Worm (Caenorhabditis elegans) whole organism, L4 larva: Measurements from ENCODE around the gene T01D1.5.

Source experiments
- aly-2 ChIP-seq: sonication (generic microtip); optimal IDR thresholded peaks from 2 replicates; lab custom pipeline; 2018; ENCODE audit warnings: missing biosample characterization, missing genetic modification characterization
- ama-1 ChIP-seq: fragments of 150-350 bp; optimal IDR thresholded peaks from 2 replicates; lab custom pipeline; 2014; ENCODE audit warnings: inconsistent platforms, mixed read lengths
- attf-4 ChIP-seq: sonication (generic microtip); optimal IDR thresholded peaks from 3 replicates; lab custom pipeline; 2017; ENCODE audit warnings: missing biosample characterization, missing genetic modification characterization
- egl-43 ChIP-seq: fragments of 200-800 bp; sonication (Bioruptor generic); IDR thresholded peaks from 2 replicates; pipeline ENCODE4 v1.3.6; 2022; ENCODE audit warnings: missing genetic modification reagents, missing genetic modification characterization, missing compliant biosample characterization
- fkh-10 ChIP-seq: fragments of 150-350 bp; optimal IDR thresholded peaks from 2 replicates; lab custom pipeline; 2014; ENCODE audit warnings: missing biosample characterization, missing genetic modification reagents, missing genetic modification characterization
- hlh-30 ChIP-seq: sonication (generic microtip); optimal IDR thresholded peaks from 2 replicates; lab custom pipeline; 2017; ENCODE audit warnings: antibody characterized with exemption, mild to moderate bottlenecking, missing genetic modification characterization, missing compliant biosample characterization; ENCODE audit not compliant: insufficient read depth
- lin-1 ChIP-seq: fragments of 200-800 bp; sonication (Bioruptor generic); IDR thresholded peaks from 2 replicates; pipeline ENCODE4 v1.3.6; 2022; ENCODE audit warnings: missing genetic modification reagents, missing genetic modification characterization, missing compliant biosample characterization
- mdl-1 ChIP-seq, 2 experiments: fragments of 150-350 bp in 1 of 2; sonication (generic microtip) in 1 of 2; optimal IDR thresholded peaks; 2 replicates each; lab custom pipeline; 2014 to 2017; ENCODE audit warnings: missing biosample characterization in 2 of 2, missing genetic modification characterization in 2 of 2
- mes-2 ChIP-seq: sonication (generic microtip); optimal IDR thresholded peaks from 2 replicates; lab custom pipeline; 2016; ENCODE audit warnings: missing genotype, mild to moderate bottlenecking, missing genetic modification characterization, missing compliant biosample characterization; ENCODE audit not compliant: poor library complexity, severe bottlenecking
- nhr-11 ChIP-seq: fragments of 150-350 bp; optimal IDR thresholded peaks from 2 replicates; lab custom pipeline; 2014; ENCODE audit warnings: missing biosample characterization, missing genetic modification characterization
- unc-39 ChIP-seq: sonication (generic microtip); optimal IDR thresholded peaks from 2 replicates; lab custom pipeline; 2017; ENCODE audit warnings: missing biosample characterization, missing genetic modification characterization
- unc-62 ChIP-seq, 3 experiments: fragments of 150-350 bp in 1 of 3; sonication (generic microtip); optimal IDR thresholded peaks in 2 of 3; peaks in 1 of 3; 1 replicate in 1 of 3; 2 replicates in 2 of 3; lab custom pipeline; 2014 to 2017; ENCODE audit warnings: missing biosample characterization in 3 of 3, missing genetic modification characterization in 3 of 3, missing genetic modification reagents in 3 of 3, missing genotype in 1 of 3

ce11 chrII:151495-151894, 37.4 kb downstream of the T01D1.5 start:
- TF ChIP-seq mdl-1 (tag; optimal IDR thresholded peaks at IDR 0.05; lab: Kevin White, UChicago) (no peak), hlh-30 (tag; lab: Kevin White, UChicago) (no peak), fkh-10 (GFP tag; lab: Kevin White, UChicago) (no peak), unc-62 (GFP tag; optimal IDR thresholded peaks at IDR 0.05 in 1 of 2; lab: Kevin White, UChicago) (peak in 1 of 2 experiments; percentile 95), unc-62 (tag; optimal IDR thresholded peaks at IDR 0.05; lab: Kevin White, UChicago) (no peak), aly-2 (tag; lab: Kevin White, UChicago) (no peak), nhr-11 (tag; lab: Kevin White, UChicago) (no peak), lin-1 (GFP tag; lab: Robert Waterston, UW) (no peak), mes-2 (tag; lab: Kevin White, UChicago) (no peak), ama-1 (lab: Kevin White, UChicago) (no peak), unc-39 (no peak), egl-43 (GFP tag; lab: Robert Waterston, UW) (no peak), attf-4 (tag; lab: Kevin White, UChicago) (no peak)
